Fruit fly (Drosophila melanogaster): ENCODE data around the gene mon2.

mon2 gene

DNA sequence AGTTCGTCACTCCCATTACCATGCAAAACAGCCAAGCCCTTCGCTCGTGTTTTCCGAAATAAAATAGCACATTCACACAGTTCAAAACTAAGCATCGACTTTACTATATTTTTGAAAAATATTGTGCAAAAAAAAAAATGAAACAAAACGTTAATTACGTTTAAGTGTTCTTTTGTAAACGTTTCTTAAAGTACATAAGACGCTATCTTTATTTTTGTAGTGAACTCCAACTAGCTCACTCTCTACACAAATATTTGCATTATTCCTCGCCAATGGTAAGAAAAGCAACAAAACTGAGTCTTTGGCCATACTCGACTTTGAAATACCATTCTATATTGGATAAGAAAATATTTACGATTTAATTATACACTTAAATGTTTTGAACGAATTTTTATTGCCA lies 6.9 kb upstream of the mon2 start:
- TF ChIP-seq CG14655 (GFP tag; optimal IDR thresholded peaks at IDR 0.05) (no peak), CG13204 (GFP tag; optimal IDR thresholded peaks at IDR 0.05) (no peak), Snoo (tag; optimal IDR thresholded peaks at IDR 0.05) (no peak), D1 (tag; optimal IDR thresholded peaks at IDR 0.05) (no peak), rn (GFP tag; IDR thresholded peaks at IDR 0.05) (no peak), CG8301 (tag; optimal IDR thresholded peaks at IDR 0.05) (no peak), CG15710 (tag; optimal IDR thresholded peaks at IDR 0.05) (no peak), CG17806 (tag; optimal IDR thresholded peaks at IDR 0.05) (no peak), CG10348 (GFP tag; IDR thresholded peaks at IDR 0.05) (no peak), Ets98B (GFP tag; IDR thresholded peaks at IDR 0.05) (no peak)

DNA sequence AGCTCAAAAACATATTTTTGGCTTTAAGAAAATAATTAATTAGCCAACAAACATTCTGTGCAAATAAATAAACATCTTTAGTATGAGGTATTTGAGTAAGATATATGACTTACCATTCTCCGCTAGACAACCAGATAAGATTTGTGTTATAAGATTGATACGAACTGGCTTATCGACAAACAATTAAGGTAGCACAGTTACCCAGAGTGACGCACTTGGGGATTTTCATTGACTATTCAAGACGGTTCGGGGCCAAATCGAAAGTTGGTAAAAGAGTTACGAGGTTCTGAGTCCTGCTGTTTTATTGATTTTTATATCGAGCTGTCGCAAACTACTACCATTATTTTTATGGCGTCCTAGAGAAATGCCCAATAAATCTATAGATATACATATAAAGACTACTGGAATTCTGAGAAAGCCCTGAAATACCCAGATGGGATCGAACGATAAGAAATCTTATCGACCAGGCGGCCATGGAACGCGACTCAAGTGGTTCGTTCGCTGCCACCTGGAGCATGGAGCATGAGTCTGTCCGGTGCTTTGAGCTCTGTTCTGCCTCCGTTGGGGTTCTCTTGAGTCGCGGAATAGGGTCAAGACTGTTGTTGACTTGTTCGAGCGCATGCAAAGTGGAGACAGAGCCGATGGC lies 6.3 kb upstream of the mon2 start:
- peak; percentile 59 for TF ChIP-seq EcR (GFP tag; optimal IDR thresholded peaks at IDR 0.05)
- TF ChIP-seq CG12605 (GFP tag; IDR thresholded peaks at IDR 0.05), result no peak

DNA sequence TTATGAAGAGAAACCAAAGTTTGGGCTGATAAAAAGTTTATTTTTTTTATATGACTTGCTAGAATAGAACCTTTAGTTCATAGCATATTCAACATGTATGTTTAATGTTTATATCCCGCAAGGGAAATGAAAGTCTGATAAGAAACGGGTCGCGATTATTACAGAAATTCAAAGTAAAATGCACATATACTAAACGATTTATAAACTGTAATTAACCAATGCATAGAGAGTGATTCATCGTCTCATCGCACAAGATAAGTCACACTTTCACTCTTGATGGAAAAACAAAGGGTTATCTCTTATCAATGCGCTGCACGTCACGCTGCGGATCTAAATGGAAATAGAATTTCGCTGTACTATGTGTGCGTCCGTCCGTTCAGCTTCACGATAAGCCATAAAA lies 5.1 kb upstream of the mon2 start:
- TF ChIP-seq CG4496 (GFP tag; IDR thresholded peaks at IDR 0.05) (0 out of 3 replicates have a peak, but pooled peaks have one; percentile 6), CG13204 (GFP tag; optimal IDR thresholded peaks at IDR 0.05) (no peak)

DNA sequence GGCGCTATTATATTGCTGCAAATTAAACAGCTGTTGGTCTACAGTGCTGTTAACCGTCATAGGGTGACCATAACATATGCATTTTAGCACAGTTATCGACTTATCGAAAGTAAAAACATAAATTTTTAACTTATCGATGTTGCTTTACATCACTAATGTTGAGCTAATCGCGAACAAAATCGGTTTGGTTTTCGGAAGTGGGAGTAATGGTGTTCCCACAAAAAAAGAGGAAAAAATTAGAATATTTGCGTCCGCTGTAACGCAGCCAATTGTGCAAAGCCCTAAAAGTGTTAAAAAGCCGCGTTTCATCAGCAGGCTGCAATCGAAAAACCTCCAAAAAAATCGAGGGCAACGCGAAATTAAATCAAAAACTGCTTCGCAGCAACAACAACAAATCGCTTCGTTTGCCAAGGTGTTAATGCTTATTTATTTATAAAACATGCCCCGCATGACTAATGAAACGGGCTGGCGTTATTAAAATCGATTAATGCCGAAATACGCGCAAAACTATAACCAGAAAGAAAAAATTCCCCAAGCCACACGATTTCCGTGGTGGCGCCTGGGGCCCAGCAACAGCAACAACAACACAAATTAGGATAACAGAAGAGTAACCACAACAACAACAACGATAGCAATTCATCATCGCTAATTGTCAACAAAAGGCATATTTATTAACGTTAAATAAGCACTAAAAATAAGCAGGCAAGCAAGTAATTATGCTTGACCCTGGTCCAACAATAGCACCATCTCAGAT lies 3.2 kb upstream of the mon2 start, which contains the start of the genes CG12375 and CG8668:
Gene CG12375 (minus strand): TSS at position 42 of the 754 bp plus-strand sequence.
Gene CG8668 (plus strand): TSS at position 153 of the 754 bp plus-strand sequence.
- no peak for TF ChIP-seq rn (GFP tag; IDR thresholded peaks at IDR 0.05)
- TF ChIP-seq CG8301 (tag; optimal IDR thresholded peaks at IDR 0.05), result no peak
- peak; percentile 32 for TF ChIP-seq EcR (GFP tag; optimal IDR thresholded peaks at IDR 0.05)
- 0 out of 2 replicates have a peak, but pooled peaks have one; percentile 6 for TF ChIP-seq CG12605 (GFP tag; IDR thresholded peaks at IDR 0.05)
- peak; percentile 46; the same call in 2 of the 3 replicates for TF ChIP-seq CG4496 (GFP tag; IDR thresholded peaks at IDR 0.05)

DNA sequence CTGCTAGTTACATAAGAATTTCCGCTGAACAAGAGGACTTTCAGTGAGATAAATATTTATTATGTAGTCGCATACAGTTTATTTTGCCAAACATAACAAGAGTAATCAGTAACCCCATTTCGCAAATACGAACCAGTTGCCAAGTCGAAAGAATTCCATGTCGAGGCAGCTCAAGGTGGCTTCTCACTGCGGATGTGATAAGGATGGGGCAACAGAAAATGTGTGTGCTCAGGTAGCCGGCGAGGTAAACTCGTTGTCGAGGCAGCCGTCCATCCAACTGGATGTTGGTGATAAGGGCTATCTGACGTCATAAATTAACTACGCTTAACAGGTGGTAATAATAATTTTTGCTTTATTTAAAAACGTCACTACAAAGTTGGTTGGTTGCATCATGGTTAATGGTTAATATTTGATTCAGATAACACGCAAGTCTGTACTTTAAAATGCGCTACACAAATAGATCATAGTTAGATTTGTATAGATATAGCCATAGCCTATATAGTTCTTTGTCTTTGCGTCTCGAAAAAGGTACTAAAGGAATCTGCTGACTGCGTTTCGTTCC lies 7.1 kb downstream of the mon2 start:
- TF ChIP-seq CG17806 (tag; optimal IDR thresholded peaks at IDR 0.05) (no peak), CG4496 (GFP tag; IDR thresholded peaks at IDR 0.05) (no peak), CG8301 (tag; optimal IDR thresholded peaks at IDR 0.05) (no peak), CG9948 (tag; optimal IDR thresholded peaks at IDR 0.05) (no peak), CG14655 (GFP tag; optimal IDR thresholded peaks at IDR 0.05) (no peak), CG12605 (GFP tag; IDR thresholded peaks at IDR 0.05) (no peak), Snoo (tag; optimal IDR thresholded peaks at IDR 0.05) (no peak), CG34367 (tag; optimal IDR thresholded peaks at IDR 0.05) (no peak), Pif1A (GFP tag; optimal IDR thresholded peaks at IDR 0.05) (no peak), CG8159 (tag; optimal IDR thresholded peaks at IDR 0.05) (no peak), CG10348 (GFP tag; IDR thresholded peaks at IDR 0.05) (no peak), CG13204 (GFP tag; optimal IDR thresholded peaks at IDR 0.05) (no peak), CG32121 (GFP tag; IDR thresholded peaks at IDR 0.05) (no peak)

- TF ChIP-seq CG17806 (tag; optimal IDR thresholded peaks at IDR 0.05), result no peak
- no peak for TF ChIP-seq CG34367 (tag; optimal IDR thresholded peaks at IDR 0.05)
These were observed 13.0 kb downstream of the mon2 start for dm6 chr2L:8110549-8111438.

dm6 chr2L:8104706-8105105 lies 19.1 kb downstream of the mon2 start:
- TF ChIP-seq gl (tag; optimal IDR thresholded peaks at IDR 0.05), result no peak
- no peak for TF ChIP-seq EcR (GFP tag; optimal IDR thresholded peaks at IDR 0.05)
- TF ChIP-seq Snoo (tag; optimal IDR thresholded peaks at IDR 0.05), result no peak
- no peak for TF ChIP-seq Pif1A (GFP tag; optimal IDR thresholded peaks at IDR 0.05)
- TF ChIP-seq CG10348 (GFP tag; IDR thresholded peaks at IDR 0.05), result no peak
- TF ChIP-seq fd96Ca (GFP tag; IDR thresholded peaks at IDR 0.05), result no peak
- no peak for TF ChIP-seq CG17806 (tag; optimal IDR thresholded peaks at IDR 0.05)
- TF ChIP-seq CG8301 (tag; optimal IDR thresholded peaks at IDR 0.05), result no peak
- TF ChIP-seq CG4496 (GFP tag; IDR thresholded peaks at IDR 0.05), result no peak
- no peak for TF ChIP-seq CG32121 (GFP tag; IDR thresholded peaks at IDR 0.05)
- TF ChIP-seq CG8159 (tag; optimal IDR thresholded peaks at IDR 0.05), result no peak
- no peak for TF ChIP-seq CG14655 (GFP tag; optimal IDR thresholded peaks at IDR 0.05)

Measured in whole organism, pupa.